Fruit fly (Drosophila melanogaster): Measurements from ENCODE around the gene Ilp8.

The Ilp8 gene

DNA sequence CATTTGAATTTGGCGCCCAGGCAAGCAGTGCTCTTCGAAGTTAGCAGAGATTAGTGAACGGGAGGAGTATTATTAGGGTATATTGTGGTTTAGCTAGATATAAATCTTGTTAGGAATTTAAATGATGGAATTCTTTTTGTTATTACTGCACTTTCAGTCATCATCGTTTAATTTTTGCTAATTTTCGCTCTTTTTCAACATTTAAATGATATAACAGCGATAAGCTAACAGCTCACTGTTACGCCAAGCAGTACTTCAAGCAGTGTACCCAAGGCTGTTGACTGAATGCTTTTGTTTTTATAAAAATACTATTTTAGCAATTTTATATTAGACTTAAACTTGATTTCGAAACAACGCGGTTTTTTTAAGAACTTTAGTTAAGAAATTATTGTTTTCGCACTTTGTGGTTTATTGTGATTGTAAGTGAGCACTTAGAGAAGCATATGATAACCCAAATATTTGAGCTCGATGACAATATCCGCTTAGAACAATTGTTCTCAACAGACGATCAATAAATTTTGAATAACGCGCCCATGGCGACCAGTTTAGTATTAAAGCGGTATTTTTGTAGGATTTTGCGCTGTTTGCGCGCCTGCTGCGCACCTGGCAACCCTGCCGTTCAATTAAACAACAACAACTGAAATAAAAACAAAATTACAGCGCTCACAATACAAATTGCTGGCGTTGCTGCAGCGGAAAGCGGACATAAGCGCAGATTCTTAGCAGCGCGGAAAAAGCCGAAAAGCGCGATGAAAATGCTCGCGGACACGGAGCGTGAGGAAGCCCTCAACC is 19.0 kb upstream of the Ilp8 start (continued):
- TF ChIP-seq toy (GFP tag; IDR thresholded peaks at IDR 0.05) (no peak), al (GFP tag; IDR thresholded peaks at IDR 0.05) (no peak), NC2α (GFP tag; optimal IDR thresholded peaks at IDR 0.05) (no peak), CG8944 (GFP tag; optimal IDR thresholded peaks at IDR 0.05) (no peak), CG3838 (GFP tag; optimal IDR thresholded peaks at IDR 0.05) (no peak), CG4854 (GFP tag; optimal IDR thresholded peaks at IDR 0.05) (no peak), sens (GFP tag) (peak; percentile 44), CG12104 (GFP tag; optimal IDR thresholded peaks at IDR 0.05) (no peak), Eip74EF (GFP tag; optimal IDR thresholded peaks at IDR 0.05) (peak in 1 of 2 experiments; percentile 80), CG2875 (GFP tag; optimal IDR thresholded peaks at IDR 0.05) (no peak), danr (GFP tag; IDR thresholded peaks at IDR 0.05) (no peak), stc (GFP tag; IDR thresholded peaks at IDR 0.05) (no peak), CG9797 (GFP tag; optimal IDR thresholded peaks at IDR 0.05) (peak; percentile 63), CG11560 (tag; IDR thresholded peaks at IDR 0.05) (no peak), tna (GFP tag; IDR thresholded peaks at IDR 0.05; ENCODE audit: partially characterized antibody) (no peak), Chrac-16 (GFP tag; optimal IDR thresholded peaks at IDR 0.05) (no peak), CG18764 (GFP tag; optimal IDR thresholded peaks at IDR 0.05) (no peak), Oaz (GFP tag; IDR thresholded peaks at IDR 0.05) (no peak), B-H2 (GFP tag; optimal IDR thresholded peaks at IDR 0.05) (no peak), CG17186 (GFP tag; optimal IDR thresholded peaks at IDR 0.05) (peak; percentile 97), run (tag; optimal IDR thresholded peaks at IDR 0.05) (no peak), CG18619 (GFP tag; optimal IDR thresholded peaks at IDR 0.05) (no peak), maf-S (GFP tag; optimal IDR thresholded peaks at IDR 0.05) (no peak), vfl (GFP tag; optimal IDR thresholded peaks at IDR 0.05) (no peak), Hand (GFP tag; optimal IDR thresholded peaks at IDR 0.05) (no peak), lola (GFP tag; optimal IDR thresholded peaks at IDR 0.05) (no peak), CG1233 (GFP tag; optimal IDR thresholded peaks at IDR 0.05) (no peak), CG4707 (GFP tag; optimal IDR thresholded peaks at IDR 0.05) (no peak), CG1529 (GFP tag; optimal IDR thresholded peaks at IDR 0.05) (no peak), cg (GFP tag; optimal IDR thresholded peaks at IDR 0.05) (no peak), CG14050 (GFP tag; IDR thresholded peaks at IDR 0.05) (no peak), CG34422 (GFP tag; IDR thresholded peaks at IDR 0.05) (peak; percentile 39; the same call in 1 of the 3 replicates), CG9215 (GFP tag; IDR thresholded peaks at IDR 0.05) (no peak), CG14441 (GFP tag; IDR thresholded peaks at IDR 0.05) (no peak), CG5180 (GFP tag; optimal IDR thresholded peaks at IDR 0.05) (no peak), slp2 (GFP tag; optimal IDR thresholded peaks at IDR 0.05) (no peak), CG15011 (GFP tag; optimal IDR thresholded peaks at IDR 0.05) (no peak), Usf (GFP tag; optimal IDR thresholded peaks at IDR 0.05) (no peak), CG8281 (tag; optimal IDR thresholded peaks at IDR 0.05) (no peak), fd96Cb (tag; optimal IDR thresholded peaks at IDR 0.05) (no peak), dysf (GFP tag; IDR thresholded peaks at IDR 0.05) (no peak), row (GFP tag; IDR thresholded peaks at IDR 0.05) (no peak), ham (GFP tag; IDR thresholded peaks at IDR 0.05) (no peak), bcd (GFP tag; optimal IDR thresholded peaks at IDR 0.05) (peak; percentile 13), hkb (optimal IDR thresholded peaks at IDR 0.05) (no peak), hkb (GFP tag; IDR thresholded peaks at IDR 0.05) (0 out of 2 replicates have a peak, but pooled peaks have one; percentile 19), Mad (GFP tag; optimal IDR thresholded peaks at IDR 0.05) (no peak), ERR (GFP tag; optimal IDR thresholded peaks at IDR 0.05) (no peak), CG2199 (GFP tag; IDR thresholded peaks at IDR 0.05) (0 out of 3 replicates have a peak, but pooled peaks have one; percentile 8), CG11093 (GFP tag; IDR thresholded peaks at IDR 0.05) (no peak), zfh2 (GFP tag; optimal IDR thresholded peaks at IDR 0.05) (no peak)
